Fruit fly (Drosophila melanogaster): ENCODE results near the gene CD98hc.

Gene CD98hc

DNA sequence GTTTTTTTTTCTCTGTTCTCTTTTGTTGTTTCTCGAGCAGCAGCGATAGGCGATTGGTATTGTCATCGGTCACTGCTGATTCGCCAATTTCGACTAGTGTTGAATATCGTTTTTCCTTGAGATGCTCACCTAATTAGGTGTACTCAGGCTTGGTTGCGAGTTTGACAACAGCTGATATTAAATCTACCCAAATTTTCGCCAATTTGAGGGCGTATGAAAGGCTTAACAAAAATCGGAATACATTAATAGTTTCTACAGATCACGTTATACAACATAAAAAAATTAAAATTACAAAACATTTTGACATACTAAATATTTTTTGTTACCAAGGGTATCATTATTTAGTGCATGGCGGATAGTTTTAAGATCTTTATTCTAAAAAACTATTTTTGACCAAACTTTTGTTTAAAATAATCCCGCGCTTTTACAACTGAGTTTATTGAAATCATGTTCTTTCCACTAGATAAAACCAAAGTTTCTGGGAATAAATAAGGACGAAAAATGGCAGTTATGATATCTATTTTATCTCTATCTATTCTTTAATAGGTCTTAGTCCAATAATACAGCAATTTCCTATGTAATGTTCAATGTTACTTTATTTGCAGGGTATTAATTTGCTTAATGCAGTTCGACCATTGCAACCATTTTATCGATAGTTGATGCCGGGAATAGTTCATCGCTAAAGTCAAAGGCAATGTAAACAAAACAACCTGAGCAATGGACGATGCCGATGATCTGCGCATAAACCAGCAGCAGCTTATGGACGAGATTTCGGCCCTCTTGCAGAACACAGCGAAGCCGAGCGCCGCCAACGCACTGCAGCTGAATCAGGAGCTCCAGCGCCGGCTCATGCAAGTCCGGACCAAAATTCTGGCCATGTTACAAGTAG, 35.1 kb upstream of the CD98hc start, which contains the start of the genes CG10435 and Pbp95 (continued):
- TF ChIP-seq CG17361 (GFP tag; IDR thresholded peaks at IDR 0.05) = no peak; the same call in 2 of the 3 replicates
- peak; percentile 24 for TF ChIP-seq CG8944 (GFP tag; optimal IDR thresholded peaks at IDR 0.05)
- TF ChIP-seq gcm2 (GFP tag; optimal IDR thresholded peaks at IDR 0.05) = no peak
- no peak for TF ChIP-seq CG17385 (GFP tag; optimal IDR thresholded peaks at IDR 0.05)
- TF ChIP-seq CG4282 (GFP tag; optimal IDR thresholded peaks at IDR 0.05) = no peak
- TF ChIP-seq MESR4 (GFP tag; optimal IDR thresholded peaks at IDR 0.05) = no peak
- peak; percentile 67 for TF ChIP-seq CG9727 (GFP tag; optimal IDR thresholded peaks at IDR 0.05)
- no peak for TF ChIP-seq so (GFP tag; IDR thresholded peaks at IDR 0.05)
- TF ChIP-seq ab (GFP tag; optimal IDR thresholded peaks at IDR 0.05) = no peak
- TF ChIP-seq CG6854 (GFP tag; optimal IDR thresholded peaks at IDR 0.05) = no peak
- peak; percentile 87 for TF ChIP-seq Sry-β (GFP tag; optimal IDR thresholded peaks at IDR 0.05)
- TF ChIP-seq pan (optimal IDR thresholded peaks at IDR 0.05) = no peak
- peak in 1 of 2 experiments; percentile 44 for TF ChIP-seq pan (GFP tag; optimal IDR thresholded peaks at IDR 0.05 in 1 of 2, IDR thresholded peaks at IDR 0.05 in 1 of 2)
- no peak for TF ChIP-seq Dip2 (GFP tag; IDR thresholded peaks at IDR 0.05)
- TF ChIP-seq Chrac-16 (GFP tag; optimal IDR thresholded peaks at IDR 0.05) = peak; percentile 42
- TF ChIP-seq dm (GFP tag; optimal IDR thresholded peaks at IDR 0.05) = peak; percentile 28
- TF ChIP-seq vvl (GFP tag; IDR thresholded peaks at IDR 0.05) = peak; percentile 82
- TF ChIP-seq HmgD (GFP tag; optimal IDR thresholded peaks at IDR 0.05) = no peak
- TF ChIP-seq CG8388 (GFP tag; optimal IDR thresholded peaks at IDR 0.05) = no peak
- no peak; the same call in 1 of the 2 replicates for TF ChIP-seq Drgx (GFP tag; IDR thresholded peaks at IDR 0.05)
- peak; percentile 25 for TF ChIP-seq psq (GFP tag; optimal IDR thresholded peaks at IDR 0.05)
- peak; percentile 68 for TF ChIP-seq bbx (GFP tag; IDR thresholded peaks at IDR 0.05; ENCODE audit: partially characterized antibody)
- peak; percentile 52 for TF ChIP-seq CG4424 (GFP tag; optimal IDR thresholded peaks at IDR 0.05)
- peak; percentile 35 to 88 for TF ChIP-seq crp (GFP tag; optimal IDR thresholded peaks at IDR 0.05)
- peak; percentile 57 for TF ChIP-seq CG34422 (GFP tag; IDR thresholded peaks at IDR 0.05)
- TF ChIP-seq CG7745 (tag; optimal IDR thresholded peaks at IDR 0.05) = no peak
- TF ChIP-seq Med (GFP tag) = peak; percentile 95
- peak; percentile 43 for TF ChIP-seq Oaz (GFP tag; IDR thresholded peaks at IDR 0.05)
- TF ChIP-seq B-H1 (GFP tag; IDR thresholded peaks at IDR 0.05) = peak; percentile 37; the same call in 2 of the 3 replicates
- no peak for TF ChIP-seq cad (GFP tag; optimal IDR thresholded peaks at IDR 0.05)
- TF ChIP-seq CG11695 (GFP tag; IDR thresholded peaks at IDR 0.05) = peak; percentile 51; the same call in 1 of the 3 replicates
- peak; percentile 84 for TF ChIP-seq Sry-δ (GFP tag; optimal IDR thresholded peaks at IDR 0.05)
- TF ChIP-seq ro (GFP tag; IDR thresholded peaks at IDR 0.05) = no peak
- peak; percentile 81 for TF ChIP-seq Rfx (GFP tag; IDR thresholded peaks at IDR 0.05)
- TF ChIP-seq gcm (GFP tag; optimal IDR thresholded peaks at IDR 0.05) = no peak
- TF ChIP-seq NC2α (GFP tag; optimal IDR thresholded peaks at IDR 0.05) = no peak
- TF ChIP-seq zf30C (GFP tag; optimal IDR thresholded peaks at IDR 0.05) = no peak
- TF ChIP-seq z (GFP tag; IDR thresholded peaks at IDR 0.05) = no peak
- no peak for TF ChIP-seq sens-2 (GFP tag; IDR thresholded peaks at IDR 0.05)
- TF ChIP-seq tio (GFP tag; optimal IDR thresholded peaks at IDR 0.05) = no peak
- TF ChIP-seq Elba2 (GFP tag; optimal IDR thresholded peaks at IDR 0.05) = peak; percentile 78
- TF ChIP-seq CG2678 (tag; optimal IDR thresholded peaks at IDR 0.05) = no peak
- TF ChIP-seq CG13894 (tag; optimal IDR thresholded peaks at IDR 0.05) = no peak
- no peak for TF ChIP-seq aop (GFP tag; IDR thresholded peaks at IDR 0.05)
- peak; percentile 66 for TF ChIP-seq CG13624 (GFP tag; optimal IDR thresholded peaks at IDR 0.05)
- TF ChIP-seq hth (optimal IDR thresholded peaks at IDR 0.05) = no peak
- no peak for TF ChIP-seq fd102C (GFP tag; optimal IDR thresholded peaks at IDR 0.05)
- TF ChIP-seq kah (GFP tag; optimal IDR thresholded peaks at IDR 0.05) = no peak
